Worm (Caenorhabditis elegans) whole organism, L4 larva: ENCODE measurements around the gene C10C6.13.

ENCODE experiments used
- ZK546.5 ChIP-seq, 2 experiments: sonication (generic microtip); optimal IDR thresholded peaks; 2 replicates each; lab custom pipeline; 2017; ENCODE audit warnings: missing biosample characterization in 2 of 2, missing genetic modification characterization in 2 of 2
- ceh-44 ChIP-seq: fragments of 200-800 bp; sonication (Bioruptor generic); IDR thresholded peaks from 2 replicates; pipeline ENCODE4 v1.3.6; 2022; ENCODE audit warnings: missing genetic modification reagents, missing genetic modification characterization, missing compliant biosample characterization
- unc-39 ChIP-seq: sonication (generic microtip); optimal IDR thresholded peaks from 2 replicates; lab custom pipeline; 2017; ENCODE audit warnings: missing biosample characterization, missing genetic modification characterization

- TF ChIP-seq unc-39 (tag; lab: Kevin White, UChicago) (no peak), ceh-44 (no peak), ZK546.5 (tag; optimal IDR thresholded peaks at IDR 0.05; lab: Kevin White, UChicago) (no peak)
These were observed at the start of gene C10C6.13, which contains the start of gene wht-2 for ce11 chrIV:11469698-11470591.
